Fruit fly (Drosophila melanogaster) whole organism, prepupa: ENCODE measurements around the gene CG42504.

Source experiments
- Blimp-1 ChIP-seq: fragments of 200-800 bp; sonication (Bioruptor generic); optimal IDR thresholded peaks from 3 replicates; lab custom pipeline; 2017; ENCODE audit warnings: missing biosample characterization, missing genetic modification characterization, mild to moderate bottlenecking, moderate library complexity, missing genetic modification reagents
- CG10631 ChIP-seq: fragments of 200-800 bp; sonication (Bioruptor generic); optimal IDR thresholded peaks from 2 replicates; lab custom pipeline; 2016; ENCODE audit warnings: missing biosample characterization, missing genetic modification characterization
- CG11294 ChIP-seq: fragments of 200-800 bp; sonication (Bioruptor generic); IDR thresholded peaks from 2 replicates; pipeline ENCODE4 v1.3.6; 2022; ENCODE audit warnings: missing biosample characterization, missing genetic modification characterization
- CG15336 ChIP-seq: fragments of 200-800 bp; sonication (Bioruptor generic); IDR thresholded peaks from 2 replicates; pipeline ENCODE4 v1.3.6; 2022; ENCODE audit warnings: missing biosample characterization, missing genetic modification characterization
- CG1621 ChIP-seq: fragments of 200-800 bp; sonication (Bioruptor generic); optimal IDR thresholded peaks from 3 replicates; lab custom pipeline; 2018; ENCODE audit warnings: missing biosample characterization, mild to moderate bottlenecking, missing genetic modification characterization
- CG16779 ChIP-seq: fragments of 200-800 bp; sonication (Bioruptor generic); optimal IDR thresholded peaks from 3 replicates; lab custom pipeline; 2017; ENCODE audit warnings: missing biosample characterization, mild to moderate bottlenecking, missing genetic modification characterization
- CG3032 ChIP-seq: fragments of 200-800 bp; optimal IDR thresholded peaks from 2 replicates; lab custom pipeline; 2019; ENCODE audit warnings: missing biosample characterization, mild to moderate bottlenecking, missing genetic modification characterization, moderate library complexity
- CG31627 ChIP-seq: fragments of 200-800 bp; sonication (Bioruptor generic); optimal IDR thresholded peaks from 3 replicates; lab custom pipeline; 2016; ENCODE audit warnings: missing biosample characterization, missing genetic modification characterization
- CG34406 ChIP-seq: fragments of 200-800 bp; sonication (Bioruptor generic); optimal IDR thresholded peaks from 3 replicates; lab custom pipeline; 2016; ENCODE audit warnings: missing biosample characterization, missing genetic modification characterization
- CG6163 ChIP-seq: fragments of 200-800 bp; sonication (Bioruptor generic); IDR thresholded peaks from 3 replicates; pipeline ENCODE4 v1.3.6; 2022; ENCODE audit warnings: missing biosample characterization, missing genetic modification characterization
- CG6276 ChIP-seq: fragments of 200-800 bp; sonication (Bioruptor generic); optimal IDR thresholded peaks from 2 replicates; lab custom pipeline; 2017; ENCODE audit warnings: missing biosample characterization, mild to moderate bottlenecking, missing genetic modification characterization
- CG6808 ChIP-seq: fragments of 200-800 bp; sonication (Bioruptor generic); optimal IDR thresholded peaks from 3 replicates; lab custom pipeline; 2017; ENCODE audit warnings: missing biosample characterization, missing genetic modification characterization, mild to moderate bottlenecking, moderate library complexity, missing genetic modification reagents
- CG6854 ChIP-seq: fragments of 200-800 bp; sonication (Bioruptor generic); optimal IDR thresholded peaks from 2 replicates; lab custom pipeline; 2017; ENCODE audit warnings: missing biosample characterization, mild to moderate bottlenecking, missing genetic modification characterization
- CG8119 ChIP-seq: fragments of 200-800 bp; sonication (Bioruptor generic); IDR thresholded peaks from 3 replicates; pipeline ENCODE4 v1.3.6; 2022; ENCODE audit warnings: missing biosample characterization, missing genetic modification characterization
- CG8319 ChIP-seq: fragments of 200-800 bp; sonication (Bioruptor generic); optimal IDR thresholded peaks from 3 replicates; lab custom pipeline; 2016; ENCODE audit warnings: missing biosample characterization, missing genetic modification characterization
- CG8632 ChIP-seq: fragments of 200-800 bp; sonication (Bioruptor generic); optimal IDR thresholded peaks from 3 replicates; lab custom pipeline; 2016; ENCODE audit warnings: missing biosample characterization, missing genetic modification characterization
- CG9139 ChIP-seq: fragments of 200-800 bp; sonication (Bioruptor generic); optimal IDR thresholded peaks from 3 replicates; lab custom pipeline; 2017; ENCODE audit warnings: missing biosample characterization, mild to moderate bottlenecking, missing genetic modification characterization
- Eip93F ChIP-seq: fragments of 200-800 bp; sonication (Bioruptor generic); optimal IDR thresholded peaks from 2 replicates; lab custom pipeline; 2016; ENCODE audit warnings: missing biosample characterization, mild to moderate bottlenecking, missing genetic modification characterization
- Ets21C ChIP-seq: fragments of 200-800 bp; sonication (Bioruptor generic); optimal IDR thresholded peaks from 3 replicates; lab custom pipeline; 2016; ENCODE audit warnings: missing biosample characterization, missing genetic modification characterization
- Ets96B ChIP-seq: fragments of 200-800 bp; optimal IDR thresholded peaks from 2 replicates; lab custom pipeline; 2019; ENCODE audit warnings: missing biosample characterization, mild to moderate bottlenecking, missing genetic modification characterization, moderate library complexity
- Gug ChIP-seq: fragments of 200-800 bp; sonication (Bioruptor generic); IDR thresholded peaks from 2 replicates; pipeline ENCODE4 v1.3.6; 2022; ENCODE audit warnings: missing biosample characterization, missing genetic modification characterization
- Hr39 ChIP-seq: fragments of 200-800 bp; sonication (Bioruptor generic); optimal IDR thresholded peaks from 2 replicates; lab custom pipeline; 2016; ENCODE audit warnings: missing biosample characterization, missing genetic modification characterization
- Hr4 ChIP-seq: fragments of 200-800 bp; sonication (Bioruptor generic); optimal IDR thresholded peaks from 3 replicates; lab custom pipeline; 2016; ENCODE audit warnings: missing biosample characterization, missing genetic modification characterization
- Smox ChIP-seq: fragments of 200-800 bp; sonication (Bioruptor generic); optimal IDR thresholded peaks from 3 replicates; lab custom pipeline; 2016; ENCODE audit warnings: missing biosample characterization, missing genetic modification characterization
- Sox102F ChIP-seq: fragments of 200-800 bp; sonication (Bioruptor generic); optimal IDR thresholded peaks from 2 replicates; lab custom pipeline; 2016; ENCODE audit warnings: missing biosample characterization, mild to moderate bottlenecking, missing genetic modification characterization
- Sox14 ChIP-seq: fragments of 200-800 bp; sonication (Bioruptor generic); optimal IDR thresholded peaks from 3 replicates; lab custom pipeline; 2016; ENCODE audit warnings: missing biosample characterization, missing genetic modification characterization
- achi ChIP-seq: fragments of 200-800 bp; sonication (Bioruptor generic); optimal IDR thresholded peaks from 3 replicates; lab custom pipeline; 2016; ENCODE audit warnings: missing biosample characterization, missing genetic modification characterization
- cyc ChIP-seq: fragments of 200-800 bp; sonication (Bioruptor generic); optimal IDR thresholded peaks from 3 replicates; lab custom pipeline; 2016; ENCODE audit warnings: missing biosample characterization, missing genetic modification characterization
- dac ChIP-seq: fragments of 200-800 bp; sonication (Bioruptor generic); optimal IDR thresholded peaks from 2 replicates; lab custom pipeline; 2017; ENCODE audit warnings: missing biosample characterization, mild to moderate bottlenecking, missing genetic modification characterization
- dsx ChIP-seq: fragments of 200-800 bp; optimal IDR thresholded peaks from 3 replicates; lab custom pipeline; 2019; ENCODE audit warnings: missing biosample characterization, mild to moderate bottlenecking, missing genetic modification characterization, moderate library complexity; ENCODE audit not compliant: poor library complexity, severe bottlenecking
- esn ChIP-seq: fragments of 200-800 bp; sonication (Bioruptor generic); optimal IDR thresholded peaks from 2 replicates; lab custom pipeline; 2016; ENCODE audit warnings: missing biosample characterization, mild to moderate bottlenecking, missing genetic modification characterization, moderate library complexity
- fd59A ChIP-seq: fragments of 200-800 bp; sonication (Bioruptor generic); optimal IDR thresholded peaks from 2 replicates; lab custom pipeline; 2017; ENCODE audit warnings: missing biosample characterization, mild to moderate bottlenecking, missing genetic modification characterization, missing genetic modification reagents
- fd85E ChIP-seq: fragments of 200-800 bp; sonication (Bioruptor generic); optimal IDR thresholded peaks from 3 replicates; lab custom pipeline; 2016; ENCODE audit warnings: missing biosample characterization, missing genetic modification characterization
- fkh ChIP-seq: fragments of 200-800 bp; sonication (Bioruptor generic); optimal IDR thresholded peaks from 3 replicates; lab custom pipeline; 2017; ENCODE audit warnings: missing biosample characterization, mild to moderate bottlenecking, missing genetic modification characterization, moderate library complexity
- lz ChIP-seq: fragments of 200-800 bp; sonication (Bioruptor generic); optimal IDR thresholded peaks from 3 replicates; lab custom pipeline; 2016; ENCODE audit warnings: missing biosample characterization, missing genetic modification characterization
- net ChIP-seq: fragments of 200-800 bp; sonication (Bioruptor generic); optimal IDR thresholded peaks from 3 replicates; lab custom pipeline; 2016; ENCODE audit warnings: missing biosample characterization, missing genetic modification characterization
- salr ChIP-seq, 2 experiments: fragments of 200-800 bp; sonication (Bioruptor generic); optimal IDR thresholded peaks; 3 replicates each; lab custom pipeline; 2016 to 2018; ENCODE audit warnings: missing biosample characterization in 2 of 2, missing genetic modification characterization in 2 of 2, mild to moderate bottlenecking in 1 of 2
- ss ChIP-seq, 2 experiments: fragments of 200-800 bp; sonication (Bioruptor generic); optimal IDR thresholded peaks; 2 replicates in 1 of 2; 3 replicates in 1 of 2; lab custom pipeline; 2017 to 2018; ENCODE audit warnings: mild to moderate bottlenecking in 2 of 2, missing biosample characterization in 2 of 2, missing genetic modification characterization in 2 of 2, moderate library complexity in 1 of 2
- svp ChIP-seq: fragments of 200-800 bp; sonication (Bioruptor generic); peaks from one replicate; lab custom pipeline; 2016; ENCODE audit warnings: missing biosample characterization, missing genetic modification characterization
- topi ChIP-seq: fragments of 200-800 bp; sonication (Bioruptor generic); optimal IDR thresholded peaks from 3 replicates; lab custom pipeline; 2016; ENCODE audit warnings: missing biosample characterization, missing genetic modification characterization
- vri ChIP-seq: fragments of 200-800 bp; sonication (Bioruptor generic); optimal IDR thresholded peaks from 3 replicates; lab custom pipeline; 2016; ENCODE audit warnings: missing biosample characterization, mild to moderate bottlenecking, missing genetic modification characterization

CG42504 gene

DNA sequence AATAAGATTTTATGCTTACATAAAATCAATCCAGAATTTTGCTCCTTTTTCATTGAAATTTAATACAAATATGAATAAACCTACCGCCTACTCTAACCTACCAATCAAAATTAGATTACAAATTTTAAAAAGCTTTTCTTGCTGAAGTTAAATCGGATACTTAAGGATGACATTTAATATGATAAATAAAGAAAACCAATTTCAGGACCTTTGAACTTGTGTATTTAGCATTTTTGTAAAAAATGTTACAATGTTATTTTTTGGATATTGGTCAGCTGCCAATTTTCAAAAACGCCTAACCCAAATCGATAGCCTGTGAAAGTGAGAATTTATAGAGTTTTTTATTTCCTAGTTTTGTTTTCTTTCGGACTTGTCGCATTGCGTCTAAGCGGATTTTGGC is 17.6 kb upstream of the CG42504 start, which contains the start of gene CG14739:
CG14739 (minus strand) TSS at position 101 of the 400 bp plus-strand sequence.
- TF ChIP-seq CG8632: no peak
- TF ChIP-seq topi (GFP tag; lab: Kevin White, UChicago): no peak
- TF ChIP-seq Sox14 (GFP tag; lab: Kevin White, UChicago): no peak
- no peak for TF ChIP-seq CG15336
- no peak for TF ChIP-seq CG1621
- no peak for TF ChIP-seq Eip93F (GFP tag; lab: Kevin White, UChicago)
- no peak for TF ChIP-seq CG9139 (GFP tag; lab: Kevin White, UChicago)
- TF ChIP-seq, all 60 proteins: peak for 0

dm6 chr3R:12040228-12040627 is 8.7 kb upstream of the CG42504 start, which contains the start of gene CG14736:
CG14736 (plus strand) TSS chr3R:12040528.
- TF ChIP-seq net (GFP tag; lab: Kevin White, UChicago) (no peak), CG6808 (no peak), fd59A (GFP tag; lab: Kevin White, UChicago) (no peak), achi (GFP tag; lab: Kevin White, UChicago) (no peak), CG6276 (GFP tag; lab: Kevin White, UChicago) (no peak), Sox102F (no peak), CG8632 (no peak), Hr39 (GFP tag; lab: Kevin White, UChicago) (no peak), Ets96B (tag; lab: Kevin White, UChicago) (no peak), CG11294 (GFP tag; lab: Robert Waterston, UW) (no peak), fkh (GFP tag; lab: Kevin White, UChicago) (no peak), cyc (GFP tag; lab: Kevin White, UChicago) (no peak), Hr4 (no peak), fd85E (no peak), dac (GFP tag; lab: Kevin White, UChicago) (no peak), ss (GFP tag; optimal IDR thresholded peaks at IDR 0.05; lab: Kevin White, UChicago) (no peak), salr (GFP tag; optimal IDR thresholded peaks at IDR 0.05; lab: Kevin White, UChicago) (no peak), dsx (GFP tag; lab: Kevin White, UChicago) (no peak)

dm6 chr3R:12032842-12033241 is 1.3 kb upstream of the CG42504 start, which contains the start of gene ssp5:
ssp5 (plus strand) TSS chr3R:12033142.
- TF ChIP-seq Blimp-1 (no peak), svp (GFP tag; lab: Kevin White, UChicago) (peak; percentile 46)

dm6 chr3R:12020987-12021386 is 10.6 kb downstream of the CG42504 start:
- no peak for TF ChIP-seq CG31627 (GFP tag; lab: Kevin White, UChicago)

DNA sequence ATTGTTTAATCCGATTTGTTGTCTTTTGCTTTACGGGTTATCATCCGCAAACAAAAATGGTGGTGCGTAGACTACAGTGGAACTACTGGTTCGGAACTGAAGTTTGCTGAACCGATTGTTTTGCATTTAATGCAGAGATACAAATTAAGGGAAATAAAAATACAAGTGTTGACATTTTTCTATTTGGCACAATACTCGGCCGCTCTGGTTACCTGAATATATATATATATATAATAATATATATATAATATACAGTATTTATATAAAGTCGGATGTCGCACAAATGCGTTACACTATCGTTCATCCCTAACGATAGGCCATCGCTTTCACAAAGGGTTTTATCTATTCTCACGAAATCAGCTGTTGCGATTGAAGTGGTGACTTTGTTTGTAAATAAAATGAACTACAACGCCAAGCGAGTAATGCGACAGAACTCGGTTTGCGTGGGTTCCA is 14.7 kb downstream of the CG42504 start, which contains the start of the genes DCAF12 and Spt3:
DCAF12 (minus strand) TSS at position 204 of the 453 bp plus-strand sequence.
Spt3 (plus strand) TSS at position 329 of the 453 bp plus-strand sequence.
- TF ChIP-seq Hr39 (GFP tag; lab: Kevin White, UChicago) (no peak), Smox (no peak), Gug (GFP tag; lab: Robert Waterston, UW) (0 out of 2 replicates have a peak, but pooled peaks have one; percentile 23), topi (GFP tag; lab: Kevin White, UChicago) (no peak), CG34406 (GFP tag; lab: Kevin White, UChicago) (peak; percentile 62), dsx (GFP tag; lab: Kevin White, UChicago) (peak; percentile 69), achi (GFP tag; lab: Kevin White, UChicago) (peak; percentile 55), CG9139 (GFP tag; lab: Kevin White, UChicago) (no peak), CG8119 (no peak), Ets96B (tag; lab: Kevin White, UChicago) (peak; percentile 49), CG1621 (peak; percentile 94), CG16779 (tag; lab: Kevin White, UChicago) (no peak), CG6163 (GFP tag; lab: Robert Waterston, UW) (no peak), lz (GFP tag; lab: Kevin White, UChicago) (peak; percentile 30), CG3032 (tag; lab: Kevin White, UChicago) (peak; percentile 69), svp (GFP tag; lab: Kevin White, UChicago) (peak; percentile 55), CG6854 (GFP tag; lab: Kevin White, UChicago) (no peak), CG6276 (GFP tag; lab: Kevin White, UChicago) (no peak), CG8319 (peak; percentile 18), fd59A (GFP tag; lab: Kevin White, UChicago) (no peak), CG10631 (GFP tag; lab: Kevin White, UChicago) (peak; percentile 64), esn (GFP tag; lab: Kevin White, UChicago) (peak; percentile 46), fkh (GFP tag; lab: Kevin White, UChicago) (peak; percentile 93), Ets21C (GFP tag; lab: Kevin White, UChicago) (no peak), vri (GFP tag; lab: Kevin White, UChicago) (no peak)
- TF ChIP-seq, all 60 proteins: peak for 13
